Fruit fly (Drosophila melanogaster) whole organism, embryonic: ENCODE data around the gene shd.
A peak's percentile ranks its signal among the peaks of the same experiment; 100 is the strongest.

ENCODE experiments used
- B-H2 ChIP-seq: fragments of 200-800 bp; sonication (Bioruptor generic); optimal IDR thresholded peaks from 2 replicates; lab custom pipeline; 2018; ENCODE audit warnings: missing biosample characterization, mild to moderate bottlenecking, missing genetic modification characterization
- Bdp1 ChIP-seq: fragments of 200-800 bp; sonication (Bioruptor generic); optimal IDR thresholded peaks from 3 replicates; lab custom pipeline; 2016; ENCODE audit warnings: missing biosample characterization, missing genetic modification characterization
- CG10979 ChIP-seq: fragments of 200-800 bp; sonication (Bioruptor generic); optimal IDR thresholded peaks from 2 replicates; lab custom pipeline; 2018; ENCODE audit warnings: missing biosample characterization, mild to moderate bottlenecking, missing genetic modification characterization, moderate library complexity
- CG11456 ChIP-seq: fragments of 200-800 bp; sonication (Bioruptor generic); IDR thresholded peaks from 3 replicates; pipeline ENCODE4 v1.3.6; 2022; ENCODE audit warnings: missing biosample characterization, missing genetic modification characterization
- CG11504 ChIP-seq: fragments of 200-800 bp; sonication (Bioruptor generic); optimal IDR thresholded peaks from 3 replicates; lab custom pipeline; 2019; ENCODE audit warnings: missing biosample characterization, mild to moderate bottlenecking, missing genetic modification characterization, moderate library complexity
- CG12391 ChIP-seq: fragments of 200-800 bp; sonication (Bioruptor generic); optimal IDR thresholded peaks from 3 replicates; lab custom pipeline; 2018; ENCODE audit warnings: missing biosample characterization, mild to moderate bottlenecking, missing genetic modification characterization, moderate library complexity
- CG13123 ChIP-seq: fragments of 200-800 bp; sonication (Bioruptor generic); optimal IDR thresholded peaks from 2 replicates; lab custom pipeline; 2016; ENCODE audit warnings: missing biosample characterization, missing genetic modification characterization
- CG13894 ChIP-seq: fragments of 200-800 bp; sonication (Bioruptor generic); optimal IDR thresholded peaks from 3 replicates; lab custom pipeline; 2018; ENCODE audit warnings: missing biosample characterization, mild to moderate bottlenecking, missing genetic modification characterization, moderate library complexity
- CG14050 ChIP-seq: fragments of 200-800 bp; sonication (Bioruptor generic); IDR thresholded peaks from 3 replicates; pipeline ENCODE4 v1.3.6; 2022; ENCODE audit warnings: missing biosample characterization, missing genetic modification characterization
- CG14710 ChIP-seq: fragments of 200-800 bp; sonication (Bioruptor generic); optimal IDR thresholded peaks from 3 replicates; lab custom pipeline; 2019; ENCODE audit warnings: missing biosample characterization, mild to moderate bottlenecking, missing genetic modification characterization, moderate library complexity
- CG15073 ChIP-seq: fragments of 200-800 bp; sonication (Bioruptor generic); optimal IDR thresholded peaks from 2 replicates; lab custom pipeline; 2016; ENCODE audit warnings: missing biosample characterization, missing genetic modification characterization
- CG15601 ChIP-seq: fragments of 200-800 bp; sonication (Bioruptor generic); optimal IDR thresholded peaks from 3 replicates; lab custom pipeline; 2019; ENCODE audit warnings: missing biosample characterization, mild to moderate bottlenecking, missing genetic modification characterization, moderate library complexity
- CG15696 ChIP-seq: fragments of 200-800 bp; sonication (Bioruptor generic); optimal IDR thresholded peaks from 2 replicates; lab custom pipeline; 2019; ENCODE audit warnings: missing biosample characterization, mild to moderate bottlenecking, missing genetic modification characterization, moderate library complexity
- CG1603 ChIP-seq: fragments of 200-800 bp; sonication (Bioruptor generic); optimal IDR thresholded peaks from 2 replicates; lab custom pipeline; 2019; ENCODE audit warnings: missing biosample characterization, mild to moderate bottlenecking, missing genetic modification characterization, moderate library complexity
- CG17912 ChIP-seq: fragments of 200-800 bp; sonication (Bioruptor generic); optimal IDR thresholded peaks from 2 replicates; lab custom pipeline; 2018; ENCODE audit warnings: missing biosample characterization, mild to moderate bottlenecking, missing genetic modification characterization
- CG2129 ChIP-seq: fragments of 200-800 bp; sonication (Bioruptor generic); IDR thresholded peaks from 2 replicates; pipeline ENCODE4 v1.3.6; 2022; ENCODE audit warnings: missing biosample characterization, missing genetic modification characterization; ENCODE audit not compliant: partially characterized antibody
- CG2712 ChIP-seq: fragments of 200-800 bp; optimal IDR thresholded peaks from 3 replicates; lab custom pipeline; 2019; ENCODE audit warnings: missing biosample characterization, mild to moderate bottlenecking, missing genetic modification characterization, moderate library complexity
- CG3065 ChIP-seq: fragments of 200-800 bp; sonication (Bioruptor generic); optimal IDR thresholded peaks from 2 replicates; lab custom pipeline; 2016; ENCODE audit warnings: missing biosample characterization, missing genetic modification characterization
- CG3163 ChIP-seq: fragments of 200-800 bp; sonication (Bioruptor generic); optimal IDR thresholded peaks from 3 replicates; lab custom pipeline; 2016; ENCODE audit warnings: missing biosample characterization, missing genetic modification characterization
- CG3407 ChIP-seq: fragments of 200-800 bp; sonication (Bioruptor generic); optimal IDR thresholded peaks from 2 replicates; lab custom pipeline; 2018; ENCODE audit warnings: missing biosample characterization, mild to moderate bottlenecking, missing genetic modification characterization
- CG3995 ChIP-seq: fragments of 200-800 bp; sonication (Bioruptor generic); optimal IDR thresholded peaks from 3 replicates; lab custom pipeline; 2016; ENCODE audit warnings: missing biosample characterization, missing genetic modification characterization
- CG7987 ChIP-seq: fragments of 200-800 bp; sonication (Bioruptor generic); optimal IDR thresholded peaks from 2 replicates; lab custom pipeline; 2018; ENCODE audit warnings: missing biosample characterization, mild to moderate bottlenecking, missing genetic modification characterization, moderate library complexity
- CG8281 ChIP-seq: fragments of 200-800 bp; sonication (Bioruptor generic); optimal IDR thresholded peaks from 2 replicates; lab custom pipeline; 2018; ENCODE audit warnings: missing biosample characterization, mild to moderate bottlenecking, missing genetic modification characterization, moderate library complexity
- CG9932 ChIP-seq: fragments of 200-800 bp; sonication (Bioruptor generic); IDR thresholded peaks from 2 replicates; pipeline ENCODE4 v1.3.6; 2022; ENCODE audit warnings: missing biosample characterization, missing genetic modification characterization
- CTCF ChIP-seq: fragments of 200-800 bp; sonication (Bioruptor generic); optimal IDR thresholded peaks from 2 replicates; lab custom pipeline; 2017; ENCODE audit warnings: missing biosample characterization, mild to moderate bottlenecking, missing genetic modification characterization, moderate library complexity
- CoRest ChIP-seq: fragments of 200-800 bp; sonication (Bioruptor generic); optimal IDR thresholded peaks from 3 replicates; lab custom pipeline; 2018; ENCODE audit warnings: missing biosample characterization, mild to moderate bottlenecking, missing genetic modification characterization, moderate library complexity
- D ChIP-seq, 2 experiments: fragments of 200-800 bp in 1 of 2; fragments of >200 bp in 1 of 2; sonication (Bioruptor generic) in 1 of 2; optimal IDR thresholded peaks; 2 replicates in 1 of 2; 3 replicates in 1 of 2; lab custom pipeline; 2017; ENCODE audit warnings: mild to moderate bottlenecking in 1 of 2, missing biosample characterization in 1 of 2, missing genetic modification characterization in 1 of 2, missing genetic modification reagents in 1 of 2
- Dp ChIP-seq: fragments of 200-800 bp; sonication (Bioruptor generic); optimal IDR thresholded peaks from 2 replicates; lab custom pipeline; 2018; ENCODE audit warnings: missing biosample characterization, mild to moderate bottlenecking, missing genetic modification characterization, moderate library complexity
- Ets97D ChIP-seq: fragments of 200-800 bp; sonication (Bioruptor generic); optimal IDR thresholded peaks from 3 replicates; lab custom pipeline; 2016; ENCODE audit warnings: missing biosample characterization, missing genetic modification characterization
- HmgD ChIP-seq: fragments of 200-800 bp; sonication (Bioruptor generic); optimal IDR thresholded peaks from 3 replicates; lab custom pipeline; 2016; ENCODE audit warnings: missing biosample characterization, missing genetic modification characterization
- Hmr ChIP-seq: fragments of 200-800 bp; sonication (Bioruptor generic); optimal IDR thresholded peaks from 3 replicates; lab custom pipeline; 2017; ENCODE audit warnings: mild to moderate bottlenecking, missing biosample characterization, missing genetic modification reagents, missing genetic modification characterization
- Hsf ChIP-seq: fragments of 200-800 bp; sonication (Bioruptor generic); optimal IDR thresholded peaks from 3 replicates; lab custom pipeline; 2016; ENCODE audit warnings: missing biosample characterization, missing genetic modification characterization
- Myb ChIP-seq: fragments of 200-800 bp; sonication (Bioruptor generic); optimal IDR thresholded peaks from 2 replicates; lab custom pipeline; 2016; ENCODE audit warnings: missing biosample characterization, missing genetic modification characterization
- Rfx ChIP-seq: fragments of 200-800 bp; sonication (Bioruptor generic); IDR thresholded peaks from 2 replicates; pipeline ENCODE4 v1.3.6; 2022; ENCODE audit warnings: missing biosample characterization, missing genetic modification characterization
- Sry-δ ChIP-seq: fragments of 200-800 bp; sonication (Bioruptor generic); optimal IDR thresholded peaks from 2 replicates; lab custom pipeline; 2016; ENCODE audit warnings: missing biosample characterization, missing genetic modification characterization
- amos ChIP-seq: fragments of 200-800 bp; sonication (Bioruptor generic); IDR thresholded peaks from 2 replicates; pipeline ENCODE4 v1.3.6; 2022; ENCODE audit warnings: missing biosample characterization, missing genetic modification characterization; ENCODE audit not compliant: partially characterized antibody
- br ChIP-seq: fragments of >200 bp; optimal IDR thresholded peaks from 2 replicates; lab custom pipeline; 2017
- ci ChIP-seq: fragments of 200-800 bp; sonication (Bioruptor generic); IDR thresholded peaks from 3 replicates; pipeline ENCODE4 v1.3.6; 2022; ENCODE audit warnings: missing biosample characterization, missing genetic modification characterization
- dpn ChIP-seq, 2 experiments: fragments of 200-800 bp; sonication (Bioruptor generic); optimal IDR thresholded peaks; 3 replicates each; lab custom pipeline; 2016; ENCODE audit warnings: missing biosample characterization in 2 of 2, missing genetic modification characterization in 2 of 2
- eyg ChIP-seq: fragments of 200-800 bp; sonication (Bioruptor generic); optimal IDR thresholded peaks from 3 replicates; lab custom pipeline; 2016; ENCODE audit warnings: missing biosample characterization, missing genetic modification characterization
- gcm ChIP-seq: fragments of 200-800 bp; sonication (Bioruptor generic); optimal IDR thresholded peaks from 2 replicates; lab custom pipeline; 2019; ENCODE audit warnings: missing biosample characterization, mild to moderate bottlenecking, missing genetic modification characterization, moderate library complexity
- grau ChIP-seq: fragments of 200-800 bp; optimal IDR thresholded peaks from 3 replicates; lab custom pipeline; 2019; ENCODE audit warnings: missing biosample characterization, mild to moderate bottlenecking, missing genetic modification characterization, moderate library complexity
- kay ChIP-seq: fragments of 200-800 bp; sonication (Bioruptor generic); optimal IDR thresholded peaks from 2 replicates; lab custom pipeline; 2016; ENCODE audit warnings: missing biosample characterization, missing genetic modification characterization
- kni ChIP-seq: fragments of 200-800 bp; sonication (Bioruptor generic); optimal IDR thresholded peaks from 3 replicates; lab custom pipeline; 2017; ENCODE audit warnings: mild to moderate bottlenecking, missing biosample characterization, missing genetic modification reagents, missing genetic modification characterization
- lab ChIP-seq: fragments of 200-800 bp; sonication (Bioruptor generic); optimal IDR thresholded peaks from 3 replicates; lab custom pipeline; 2017; ENCODE audit warnings: missing biosample characterization, missing genetic modification characterization, mild to moderate bottlenecking, moderate library complexity, missing genetic modification reagents
- pita ChIP-seq: fragments of 200-800 bp; sonication (Bioruptor generic); optimal IDR thresholded peaks from 2 replicates; lab custom pipeline; 2017; ENCODE audit warnings: missing biosample characterization, mild to moderate bottlenecking, missing genetic modification characterization
- pum ChIP-seq: fragments of 200-800 bp; sonication (Bioruptor generic); optimal IDR thresholded peaks from 2 replicates; lab custom pipeline; 2016; ENCODE audit warnings: missing biosample characterization, missing genetic modification characterization
- pzg ChIP-seq: fragments of 200-800 bp; sonication (Bioruptor generic); optimal IDR thresholded peaks from 3 replicates; lab custom pipeline; 2018; ENCODE audit warnings: missing biosample characterization, mild to moderate bottlenecking, missing genetic modification characterization, moderate library complexity
- stwl ChIP-seq: fragments of 200-800 bp; sonication (Bioruptor generic); optimal IDR thresholded peaks from 3 replicates; lab custom pipeline; 2018; ENCODE audit warnings: missing biosample characterization, mild to moderate bottlenecking, missing genetic modification characterization, moderate library complexity
- sug ChIP-seq: fragments of 200-800 bp; optimal IDR thresholded peaks from 2 replicates; lab custom pipeline; 2019; ENCODE audit warnings: missing biosample characterization, mild to moderate bottlenecking, missing genetic modification characterization, moderate library complexity
- zen ChIP-seq: fragments of 200-800 bp; sonication (Bioruptor generic); optimal IDR thresholded peaks from 3 replicates; lab custom pipeline; 2018; ENCODE audit warnings: missing biosample characterization, mild to moderate bottlenecking, missing genetic modification characterization, moderate library complexity

shd gene

DNA sequence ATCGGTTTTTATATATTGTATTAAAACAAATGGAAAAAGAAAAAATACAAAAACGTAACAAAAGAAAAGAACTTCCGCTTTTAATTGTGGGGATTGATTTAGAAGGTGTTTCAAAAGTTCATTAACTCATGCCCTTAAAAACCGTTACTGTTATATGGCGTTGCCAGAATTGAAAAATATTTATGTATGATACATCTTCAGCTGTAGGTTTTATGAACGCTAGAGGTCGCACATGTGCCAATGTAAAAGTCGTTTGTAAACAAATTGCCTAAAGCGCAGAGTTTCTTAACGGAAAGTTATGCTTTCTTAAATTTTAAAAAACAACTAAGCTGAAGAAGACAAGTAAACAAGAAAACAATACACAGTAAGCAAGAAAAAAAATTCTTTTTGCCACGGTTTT lies 57.3 kb downstream of the shd start (continued):
- TF ChIP-seq CG13123 (GFP tag; lab: Kevin White, UChicago) = no peak
- TF ChIP-seq kni (GFP tag; lab: Kevin White, UChicago) = no peak
- peak; percentile 85 for TF ChIP-seq stwl
- TF ChIP-seq CG8281 (tag; lab: Kevin White, UChicago) = no peak
- TF ChIP-seq lab (GFP tag; lab: Kevin White, UChicago) = no peak
- TF ChIP-seq CG3995 (GFP tag; lab: Kevin White, UChicago) = peak; percentile 36
- 0 out of 3 replicates have a peak, but pooled peaks have one; percentile 41 for TF ChIP-seq ci
- TF ChIP-seq amos = peak; percentile 43
- peak; percentile 28 for TF ChIP-seq CG15696 (tag; lab: Kevin White, UChicago)
- TF ChIP-seq pzg = peak; percentile 19
- peak; percentile 53 for TF ChIP-seq CG2712
- peak; percentile 27 for TF ChIP-seq CG1603 (tag; lab: Kevin White, UChicago)
- peak; percentile 75 for TF ChIP-seq CG15073
- TF ChIP-seq CG10979 (tag; lab: Kevin White, UChicago) = no peak
- peak; percentile 51 for TF ChIP-seq CG11504
- peak; percentile 33 for TF ChIP-seq CG3407
- no peak for TF ChIP-seq CG7987 (GFP tag; lab: Kevin White, UChicago)
- TF ChIP-seq CG17912 (GFP tag; lab: Kevin White, UChicago) = peak; percentile 48
- no peak for TF ChIP-seq br (lab: Kevin White, UChicago)
- peak; percentile 22 for TF ChIP-seq pita (GFP tag; lab: Kevin White, UChicago)
- TF ChIP-seq Ets97D (GFP tag; lab: Kevin White, UChicago) = peak; percentile 42
- peak; percentile 15 for TF ChIP-seq grau
- TF ChIP-seq sug (tag; lab: Kevin White, UChicago) = peak; percentile 20
- peak; percentile 23 for TF ChIP-seq CG3163 (GFP tag; lab: Kevin White, UChicago)
- TF ChIP-seq eyg = no peak
- TF ChIP-seq zen (tag; lab: Kevin White, UChicago) = peak; percentile 21
- peak; percentile 9 for TF ChIP-seq kay (GFP tag; lab: Kevin White, UChicago)
- TF ChIP-seq Myb (GFP tag; lab: Kevin White, UChicago) = peak; percentile 99
- peak; percentile 57 for TF ChIP-seq CoRest (tag; lab: Kevin White, UChicago)
- peak; percentile 13 to 33 for TF ChIP-seq dpn (GFP tag; optimal IDR thresholded peaks at IDR 0.05; lab: Kevin White, UChicago)
- peak; percentile 48 for TF ChIP-seq CG9932
- peak; percentile 9 for TF ChIP-seq B-H2 (GFP tag; lab: Kevin White, UChicago)
- TF ChIP-seq CG14050 (GFP tag; lab: Robert Waterston, UW) = no peak
- TF ChIP-seq Hmr (GFP tag; lab: Kevin White, UChicago) = peak; percentile 35
- TF ChIP-seq CG2129 (GFP tag; lab: Robert Waterston, UW) = no peak
- TF ChIP-seq Sry-δ (GFP tag; lab: Kevin White, UChicago) = peak; percentile 5
- TF ChIP-seq pum (GFP tag; lab: Kevin White, UChicago) = no peak
- peak; percentile 58; the same call in 1 of the 3 replicates for TF ChIP-seq CG11456 (GFP tag; lab: Robert Waterston, UW)
- TF ChIP-seq gcm = no peak
- peak; percentile 1 for TF ChIP-seq Hsf
- peak; percentile 12 for TF ChIP-seq CG14710 (tag; lab: Kevin White, UChicago)
- TF ChIP-seq Bdp1 (GFP tag; lab: Kevin White, UChicago) = peak; percentile 54
- no peak for TF ChIP-seq D (optimal IDR thresholded peaks at IDR 0.05; lab: Kevin White, UChicago)
- TF ChIP-seq D (GFP tag; optimal IDR thresholded peaks at IDR 0.05; lab: Kevin White, UChicago) = no peak
- peak; percentile 29 for TF ChIP-seq Dp (GFP tag; lab: Kevin White, UChicago)
- TF ChIP-seq CTCF = peak; percentile 98
- TF ChIP-seq CG15601 (tag; lab: Kevin White, UChicago) = peak; percentile 32
- peak; percentile 55 for TF ChIP-seq Rfx (GFP tag; lab: Robert Waterston, UW)
- TF ChIP-seq HmgD (GFP tag; lab: Kevin White, UChicago) = peak; percentile 9
- no peak for TF ChIP-seq CG3065
- peak; percentile 17 for TF ChIP-seq CG13894 (tag; lab: Kevin White, UChicago)
- peak; percentile 8 for TF ChIP-seq CG12391
